Worm (Caenorhabditis elegans): Measurements from ENCODE around the gene Y51A2B.9.
"Not testable (repeated sequence)": the region's sequence is repeated elsewhere in the genome, so short reads cannot be mapped to it uniquely, and the experiment has no call there.

Gene Y51A2B.9

DNA sequence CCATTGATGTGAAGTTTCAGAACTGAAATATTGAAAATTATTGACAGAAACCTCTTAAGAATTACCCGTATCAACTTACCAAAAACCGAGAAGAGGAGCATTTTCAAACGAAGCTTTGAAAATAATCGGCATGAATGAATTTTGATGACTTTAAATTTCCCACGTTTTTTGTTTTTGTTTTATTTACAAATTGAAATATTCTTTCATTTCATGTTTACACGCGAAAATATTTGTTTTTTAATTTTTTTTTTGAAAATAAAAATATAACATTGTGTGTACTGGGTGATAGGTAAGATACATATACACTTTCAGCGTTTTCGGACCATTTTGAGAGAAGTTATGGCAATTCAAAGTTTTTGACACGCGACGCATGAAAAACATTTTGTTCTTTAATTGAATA, at the start of gene Y51A2B.9:
Y51A2B.9 (minus strand) TSS at position 101 of the 400 bp plus-strand sequence.
- TF ChIP-seq F55B11.4 (tag; optimal IDR thresholded peaks at IDR 0.05; ENCODE audit: borderline replicate concordance, insufficient read depth), result no peak

DNA sequence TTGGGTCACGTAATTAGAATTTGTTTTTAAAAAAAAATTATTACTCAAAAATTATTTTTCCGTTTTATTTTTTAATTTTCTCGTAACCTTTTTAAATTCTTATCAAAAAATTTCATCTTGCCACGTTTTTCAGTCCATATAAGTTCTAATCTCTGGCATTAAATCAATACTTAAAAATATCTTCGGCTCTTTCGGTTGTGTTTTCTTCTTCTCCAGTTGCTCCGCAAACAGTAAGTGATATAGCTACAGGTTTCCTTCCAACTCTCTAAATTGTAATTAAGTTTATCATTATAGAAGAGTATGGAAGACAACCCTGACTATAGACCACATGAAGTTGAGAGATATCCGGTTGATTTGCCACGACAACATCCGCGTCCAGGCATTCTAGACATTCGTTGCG, 48.6 kb upstream of the Y51A2B.9 start, which contains the start of gene ZK228.1:
ZK228.1 (plus strand) TSS at position 301 of the 400 bp plus-strand sequence.
- TF ChIP-seq B0035.1 (tag; optimal IDR thresholded peaks at IDR 0.05), result no peak
- no peak for TF ChIP-seq T07F8.4 (tag; optimal IDR thresholded peaks at IDR 0.05)
- no peak for TF ChIP-seq C17E4.6 (GFP tag; IDR thresholded peaks at IDR 0.05)
- no peak for TF ChIP-seq nfyb-1 (GFP tag; IDR thresholded peaks at IDR 0.05)
- no peak for TF ChIP-seq egl-18 (GFP tag; IDR thresholded peaks at IDR 0.05)
- no peak for TF ChIP-seq bed-2 (GFP tag; IDR thresholded peaks at IDR 0.05)
- TF ChIP-seq somi-1 (GFP tag; optimal IDR thresholded peaks at IDR 0.05), result no peak
- TF ChIP-seq ztf-26 (tag; optimal IDR thresholded peaks at IDR 0.05), result no peak
- no peak for TF ChIP-seq lsy-27 (tag; optimal IDR thresholded peaks at IDR 0.05; ENCODE audit: borderline replicate concordance, insufficient read depth)
- no peak for TF ChIP-seq dpl-1 (GFP tag; optimal IDR thresholded peaks at IDR 0.05)
- TF ChIP-seq aptf-3 (GFP tag; IDR thresholded peaks at IDR 0.05), result no peak
- TF ChIP-seq mel-28 (tag; optimal IDR thresholded peaks at IDR 0.05; ENCODE audit: borderline replicate concordance), result no peak
- no peak for TF ChIP-seq F23B12.7 (tag; optimal IDR thresholded peaks at IDR 0.05; ENCODE audit: insufficient read depth)
- TF ChIP-seq unc-62 (GFP tag; optimal IDR thresholded peaks at IDR 0.05), result no peak
- no peak for TF ChIP-seq atf-7 (tag; optimal IDR thresholded peaks at IDR 0.05)
- no peak for TF ChIP-seq repo-1 (tag; optimal IDR thresholded peaks at IDR 0.05)
- TF ChIP-seq rpc-1 (optimal IDR thresholded peaks at IDR 0.05), result no peak
- no peak for TF ChIP-seq rpc-1 (tag; optimal IDR thresholded peaks at IDR 0.05)

ce11 chrV:18439469-18439868, 43.9 kb upstream of the Y51A2B.9 start, which contains the start of gene ZK262.9:
ZK262.9 (plus strand) TSS chrV:18439769.
- not testable (repeated sequence) for TF ChIP-seq lsy-27 (tag; optimal IDR thresholded peaks at IDR 0.05; ENCODE audit: borderline replicate concordance, insufficient read depth); efl-1 (GFP tag; optimal IDR thresholded peaks at IDR 0.05); nfya-1 (tag; optimal IDR thresholded peaks at IDR 0.05; ENCODE audit: borderline replicate concordance, insufficient read depth)

DNA sequence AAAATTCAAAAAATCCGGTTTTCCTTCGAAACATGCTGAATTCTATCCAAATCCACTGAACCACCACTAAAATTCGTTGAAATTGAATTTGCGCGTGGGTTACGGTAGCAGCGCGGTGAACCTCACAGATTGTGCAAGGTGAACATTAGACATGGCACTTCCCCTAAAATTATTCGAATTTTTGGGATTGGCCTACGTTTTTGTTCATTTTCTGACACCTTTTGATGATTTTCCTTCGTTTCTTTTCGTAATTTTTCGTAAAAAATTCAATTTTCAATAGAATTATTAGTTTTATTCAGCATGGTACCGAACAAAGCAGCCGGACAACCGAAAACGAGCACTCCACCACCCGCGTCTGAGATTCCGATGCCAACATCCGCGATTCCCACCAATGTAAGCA, 42.5 kb upstream of the Y51A2B.9 start, which contains the start of gene ZK262.8:
ZK262.8 (plus strand) TSS at position 301 of the 400 bp plus-strand sequence.
- TF ChIP-seq rec-8 (tag; optimal IDR thresholded peaks at IDR 0.05), result no peak
- TF ChIP-seq madf-6 (GFP tag; IDR thresholded peaks at IDR 0.05), result no peak
- no peak for TF ChIP-seq C17E4.6 (GFP tag; IDR thresholded peaks at IDR 0.05)
- no peak for TF ChIP-seq nhr-90 (tag; optimal IDR thresholded peaks at IDR 0.05)
- no peak for TF ChIP-seq zim-3 (tag; optimal IDR thresholded peaks at IDR 0.05)
- TF ChIP-seq nfya-1 (tag; optimal IDR thresholded peaks at IDR 0.05; ENCODE audit: borderline replicate concordance, insufficient read depth), result no peak
- no peak for TF ChIP-seq nhr-27 (tag; optimal IDR thresholded peaks at IDR 0.05)
- TF ChIP-seq snpc-1.1 (tag; optimal IDR thresholded peaks at IDR 0.05; ENCODE audit: insufficient read depth), result no peak
- TF ChIP-seq Y53G8AR.9 (GFP tag; conservative IDR thresholded peaks at IDR 0.05), result no peak
- no peak for TF ChIP-seq hlh-26 (GFP tag; conservative IDR thresholded peaks at IDR 0.05)
- no peak for TF ChIP-seq F37B4.10 (GFP tag; IDR thresholded peaks at IDR 0.05)
- TF ChIP-seq ceh-100 (GFP tag; IDR thresholded peaks at IDR 0.05), result no peak
- no peak for TF ChIP-seq hlh-12 (tag; optimal IDR thresholded peaks at IDR 0.05)
- TF ChIP-seq rpc-1 (optimal IDR thresholded peaks at IDR 0.05), result no peak
- TF ChIP-seq rpc-1 (tag; optimal IDR thresholded peaks at IDR 0.05), result no peak
- no peak for TF ChIP-seq F57A8.1 (GFP tag; optimal IDR thresholded peaks at IDR 0.05)
- no peak for TF ChIP-seq snpc-1.3 (tag; optimal IDR thresholded peaks at IDR 0.05; ENCODE audit: insufficient read depth)
- no peak for TF ChIP-seq fkh-3 (tag; optimal IDR thresholded peaks at IDR 0.05)
- TF ChIP-seq snpc-3.4 (tag; optimal IDR thresholded peaks at IDR 0.05), result no peak

All from whole organism, young adult.